Fruit fly (Drosophila melanogaster) Kc167 (cell line): ENCODE data around the gene CG32547.

Source experiments
- Myc ChIP-seq: fragments of >200 bp; optimal IDR thresholded peaks from 2 replicates; lab custom pipeline; 2017; ENCODE audit warnings: missing external identifiers
- h ChIP-seq: fragments of >200 bp; optimal IDR thresholded peaks from 3 replicates; lab custom pipeline; 2018; ENCODE audit warnings: missing external identifiers
- psq ChIP-seq: fragments of >200 bp; optimal IDR thresholded peaks from 2 replicates; lab custom pipeline; 2017; ENCODE audit warnings: missing external identifiers
- ttk ChIP-seq: sonication (Bioruptor generic); optimal IDR thresholded peaks from 2 replicates; lab custom pipeline; 2017; ENCODE audit warnings: missing external identifiers

DNA sequence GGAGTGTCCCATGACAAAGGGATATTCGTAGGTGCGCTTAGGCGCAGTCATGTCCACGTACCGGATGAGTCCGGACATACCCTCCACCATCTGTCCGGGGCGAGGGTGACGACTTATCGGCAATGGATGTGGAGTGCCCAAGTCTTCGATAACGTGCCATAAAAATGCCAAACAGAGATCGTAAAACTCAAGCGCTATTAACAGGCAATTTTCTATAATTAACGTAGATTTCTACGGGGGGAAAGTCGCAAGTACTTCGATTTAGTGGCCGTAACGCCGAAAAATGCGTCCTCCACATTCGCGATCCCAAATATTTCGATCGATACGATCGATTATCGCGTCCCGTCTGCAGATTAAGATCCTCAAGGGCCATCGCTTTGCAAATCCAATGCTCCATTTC lies 30.1 kb upstream of the CG32547 start:
- TF ChIP-seq h (lab: Kevin White, UChicago) (no peak), psq (lab: Kevin White, UChicago) (no peak), Myc (lab: Kevin White, UChicago) (no peak), ttk (no peak)
